Fruit fly (Drosophila melanogaster) whole organism, embryonic: ENCODE data around the gene lectin-24A.

Experiments
- Asciz ChIP-seq: fragments of 200-800 bp; sonication (Bioruptor generic); optimal IDR thresholded peaks from 2 replicates; lab custom pipeline; 2017; ENCODE audit warnings: missing biosample characterization, mild to moderate bottlenecking, missing genetic modification characterization, missing genetic modification reagents
- CG10209 ChIP-seq: fragments of 200-800 bp; sonication (Bioruptor generic); optimal IDR thresholded peaks from 3 replicates; lab custom pipeline; 2017; ENCODE audit warnings: missing biosample characterization, mild to moderate bottlenecking, missing genetic modification characterization, missing genetic modification reagents
- CG1024 ChIP-seq: fragments of 200-800 bp; sonication (Bioruptor generic); IDR thresholded peaks from 2 replicates; pipeline ENCODE4 v1.3.6; 2022; ENCODE audit warnings: missing biosample characterization, missing genetic modification characterization
- CG11456 ChIP-seq: fragments of 200-800 bp; sonication (Bioruptor generic); IDR thresholded peaks from 3 replicates; pipeline ENCODE4 v1.3.6; 2022; ENCODE audit warnings: missing biosample characterization, missing genetic modification characterization
- CG11504 ChIP-seq: fragments of 200-800 bp; sonication (Bioruptor generic); optimal IDR thresholded peaks from 3 replicates; lab custom pipeline; 2019; ENCODE audit warnings: missing biosample characterization, mild to moderate bottlenecking, missing genetic modification characterization, moderate library complexity
- CG11695 ChIP-seq: fragments of 200-800 bp; sonication (Bioruptor generic); IDR thresholded peaks from 3 replicates; pipeline ENCODE4 v1.3.6; 2022; ENCODE audit warnings: missing biosample characterization, missing genetic modification characterization
- CG12155 ChIP-seq: fragments of 200-800 bp; sonication (Bioruptor generic); optimal IDR thresholded peaks from 3 replicates; lab custom pipeline; 2016; ENCODE audit warnings: missing biosample characterization, missing genetic modification characterization
- CG1233 ChIP-seq: fragments of 200-800 bp; sonication (Bioruptor generic); optimal IDR thresholded peaks from 4 replicates; lab custom pipeline; 2018; ENCODE audit warnings: missing biosample characterization, mild to moderate bottlenecking, missing genetic modification characterization
- CG12391 ChIP-seq: fragments of 200-800 bp; sonication (Bioruptor generic); optimal IDR thresholded peaks from 3 replicates; lab custom pipeline; 2018; ENCODE audit warnings: missing biosample characterization, mild to moderate bottlenecking, missing genetic modification characterization, moderate library complexity
- CG13123 ChIP-seq: fragments of 200-800 bp; sonication (Bioruptor generic); optimal IDR thresholded peaks from 2 replicates; lab custom pipeline; 2016; ENCODE audit warnings: missing biosample characterization, missing genetic modification characterization
- CG13287 ChIP-seq: fragments of 200-800 bp; sonication (Bioruptor generic); IDR thresholded peaks from 2 replicates; pipeline ENCODE4 v1.3.6; 2022; ENCODE audit warnings: missing biosample characterization, missing genetic modification characterization; ENCODE audit not compliant: partially characterized antibody
- CG13424 ChIP-seq: fragments of 200-800 bp; sonication (Bioruptor generic); optimal IDR thresholded peaks from 2 replicates; lab custom pipeline; 2019; ENCODE audit warnings: missing biosample characterization, mild to moderate bottlenecking, missing genetic modification characterization, moderate library complexity
- CG13894 ChIP-seq: fragments of 200-800 bp; sonication (Bioruptor generic); optimal IDR thresholded peaks from 3 replicates; lab custom pipeline; 2018; ENCODE audit warnings: missing biosample characterization, mild to moderate bottlenecking, missing genetic modification characterization, moderate library complexity
- CG18262 ChIP-seq: fragments of 200-800 bp; optimal IDR thresholded peaks from 3 replicates; lab custom pipeline; 2019; ENCODE audit warnings: missing biosample characterization, mild to moderate bottlenecking, missing genetic modification characterization, moderate library complexity
- CG18764 ChIP-seq: fragments of 200-800 bp; sonication (Bioruptor generic); optimal IDR thresholded peaks from 3 replicates; lab custom pipeline; 2016; ENCODE audit warnings: missing biosample characterization, missing genetic modification characterization
- CG32772 ChIP-seq: fragments of 200-800 bp; sonication (Bioruptor generic); IDR thresholded peaks from 2 replicates; pipeline ENCODE4 v1.3.6; 2022; ENCODE audit warnings: missing biosample characterization, missing genetic modification characterization
- CG3407 ChIP-seq: fragments of 200-800 bp; sonication (Bioruptor generic); optimal IDR thresholded peaks from 2 replicates; lab custom pipeline; 2018; ENCODE audit warnings: missing biosample characterization, mild to moderate bottlenecking, missing genetic modification characterization
- CG34376 ChIP-seq: fragments of 200-800 bp; sonication (Bioruptor generic); optimal IDR thresholded peaks from 2 replicates; lab custom pipeline; 2018; ENCODE audit warnings: missing biosample characterization, mild to moderate bottlenecking, missing genetic modification characterization
- CG4282 ChIP-seq: fragments of 200-800 bp; sonication (Bioruptor generic); optimal IDR thresholded peaks from 2 replicates; lab custom pipeline; 2016; ENCODE audit warnings: missing biosample characterization, missing genetic modification characterization
- CG5245 ChIP-seq: fragments of 200-800 bp; sonication (Bioruptor generic); optimal IDR thresholded peaks from 3 replicates; lab custom pipeline; 2016; ENCODE audit warnings: missing biosample characterization, missing genetic modification characterization
- CG7786 ChIP-seq: fragments of 200-800 bp; sonication (Bioruptor generic); optimal IDR thresholded peaks from 2 replicates; lab custom pipeline; 2016; ENCODE audit warnings: missing biosample characterization, missing genetic modification characterization
- CG8478 ChIP-seq: fragments of >200 bp; optimal IDR thresholded peaks from 2 replicates; lab custom pipeline; 2018
- CG8944 ChIP-seq: fragments of 200-800 bp; sonication (Bioruptor generic); optimal IDR thresholded peaks from 3 replicates; lab custom pipeline; 2016; ENCODE audit warnings: missing biosample characterization, missing genetic modification characterization
- Camta ChIP-seq: fragments of 200-800 bp; sonication (Bioruptor generic); optimal IDR thresholded peaks from 2 replicates; lab custom pipeline; 2016; ENCODE audit warnings: missing biosample characterization, missing genetic modification characterization
- Dref ChIP-seq: fragments of 200-800 bp; sonication (Bioruptor generic); IDR thresholded peaks from 2 replicates; pipeline ENCODE4 v1.3.6; 2022; ENCODE audit warnings: missing biosample characterization, missing genetic modification characterization
- Opbp ChIP-seq: fragments of 200-800 bp; sonication (Bioruptor generic); IDR thresholded peaks from 3 replicates; pipeline ENCODE4 v1.3.6; 2022; ENCODE audit warnings: missing biosample characterization, missing genetic modification characterization; ENCODE audit not compliant: partially characterized antibody
- Pdp1 ChIP-seq, 2 experiments: fragments of 200-800 bp; sonication (Bioruptor generic); optimal IDR thresholded peaks; 3 replicates each; lab custom pipeline; 2016; ENCODE audit warnings: missing biosample characterization in 2 of 2, missing genetic modification characterization in 2 of 2, mild to moderate bottlenecking in 1 of 2, moderate library complexity in 1 of 2
- Scr ChIP-seq: fragments of 200-800 bp; sonication (Bioruptor generic); IDR thresholded peaks from 2 replicates; pipeline ENCODE4 v1.3.6; 2022; ENCODE audit warnings: missing biosample characterization, missing genetic modification characterization; ENCODE audit not compliant: partially characterized antibody
- cad ChIP-seq: fragments of >200 bp; optimal IDR thresholded peaks from 2 replicates; lab custom pipeline; 2017; ENCODE audit warnings: missing biosample characterization, missing genetic modification characterization
- chinmo ChIP-seq: fragments of 200-800 bp; sonication (Bioruptor generic); IDR thresholded peaks from 4 replicates; pipeline ENCODE4 v1.3.6; 2022; ENCODE audit warnings: missing biosample characterization, missing genetic modification characterization; ENCODE audit not compliant: partially characterized antibody
- croc ChIP-seq: fragments of 200-800 bp; sonication (Bioruptor generic); conservative IDR thresholded peaks from 3 replicates; pipeline ENCODE4 v1.3.6; 2022; ENCODE audit warnings: missing biosample characterization, missing genetic modification characterization
- crol ChIP-seq: fragments of 200-800 bp; sonication (Bioruptor generic); IDR thresholded peaks from 2 replicates; pipeline ENCODE4 v1.3.6; 2022; ENCODE audit warnings: missing biosample characterization, missing genetic modification characterization
- eve ChIP-seq, 2 experiments: fragments of >200 bp; optimal IDR thresholded peaks; 2 replicates each; lab custom pipeline; 2017; ENCODE audit warnings: missing biosample characterization in 2 of 2, missing genetic modification characterization in 2 of 2
- fd3F ChIP-seq: fragments of 200-800 bp; sonication (Bioruptor generic); optimal IDR thresholded peaks from 2 replicates; lab custom pipeline; 2018; ENCODE audit warnings: missing biosample characterization, mild to moderate bottlenecking, missing genetic modification characterization, moderate library complexity
- grau ChIP-seq: fragments of 200-800 bp; optimal IDR thresholded peaks from 3 replicates; lab custom pipeline; 2019; ENCODE audit warnings: missing biosample characterization, mild to moderate bottlenecking, missing genetic modification characterization, moderate library complexity
- h ChIP-seq: fragments of >200 bp; optimal IDR thresholded peaks from 2 replicates; lab custom pipeline; 2017
- knrl ChIP-seq: fragments of 200-800 bp; sonication (Bioruptor generic); IDR thresholded peaks from 3 replicates; pipeline ENCODE4 v1.3.6; 2022; ENCODE audit warnings: missing biosample characterization, missing genetic modification characterization; ENCODE audit not compliant: partially characterized antibody
- lilli ChIP-seq: fragments of 200-800 bp; sonication (Bioruptor generic); optimal IDR thresholded peaks from 3 replicates; lab custom pipeline; 2016; ENCODE audit warnings: missing biosample characterization, missing genetic modification characterization
- lov ChIP-seq, 2 experiments: fragments of 200-800 bp in 1 of 2; fragments of >200 bp in 1 of 2; sonication (Bioruptor generic) in 1 of 2; IDR thresholded peaks in 1 of 2; optimal IDR thresholded peaks in 1 of 2; 2 replicates in 1 of 2; 3 replicates in 1 of 2; pipeline versions ENCODE4 v1.3.6 to Lab custom; 2017 to 2022; ENCODE audit warnings: missing biosample characterization in 1 of 2, missing genetic modification characterization in 1 of 2
- mld ChIP-seq: fragments of 200-800 bp; sonication (Bioruptor generic); IDR thresholded peaks from 3 replicates; pipeline ENCODE4 v1.3.6; 2022; ENCODE audit warnings: missing biosample characterization, missing genetic modification characterization; ENCODE audit not compliant: partially characterized antibody
- pb ChIP-seq: fragments of 200-800 bp; sonication (Bioruptor generic); optimal IDR thresholded peaks from 3 replicates; lab custom pipeline; 2016; ENCODE audit warnings: missing biosample characterization, missing genetic modification characterization
- sr ChIP-seq: fragments of 200-800 bp; sonication (Bioruptor generic); IDR thresholded peaks from 3 replicates; pipeline ENCODE4 v1.3.6; 2022; ENCODE audit warnings: missing biosample characterization, missing genetic modification characterization
- tna ChIP-seq: fragments of 200-800 bp; sonication (Bioruptor generic); IDR thresholded peaks from 2 replicates; pipeline ENCODE4 v1.3.6; 2022; ENCODE audit warnings: missing biosample characterization, missing genetic modification characterization; ENCODE audit not compliant: partially characterized antibody
- trem ChIP-seq: fragments of 200-800 bp; optimal IDR thresholded peaks from 3 replicates; lab custom pipeline; 2019; ENCODE audit warnings: missing biosample characterization, mild to moderate bottlenecking, missing genetic modification characterization, moderate library complexity
- usp ChIP-seq: fragments of >200 bp; optimal IDR thresholded peaks from 2 replicates; lab custom pipeline; 2017; ENCODE audit warnings: missing biosample characterization, missing genetic modification characterization

The lectin-24A gene

DNA sequence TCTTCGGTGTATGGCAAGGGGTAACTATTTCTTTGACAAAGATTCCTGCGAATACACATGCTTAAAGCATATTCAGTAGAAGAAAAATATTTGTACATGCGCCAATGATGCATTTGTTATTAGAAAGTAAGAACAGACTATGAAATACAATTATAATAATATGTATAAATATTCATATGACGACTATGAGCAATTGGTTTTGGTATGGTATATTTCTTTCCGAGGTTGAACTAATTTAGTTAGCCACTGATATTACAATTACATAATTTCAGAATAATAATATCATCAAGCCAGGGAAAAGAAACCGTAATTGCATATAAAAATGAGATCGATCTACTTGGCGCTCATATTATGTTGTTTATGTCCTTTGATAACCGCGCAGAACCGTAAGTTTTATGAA is 16.0 kb downstream of the lectin-24A start, which contains the start of gene CG43145:
CG43145 (plus strand) TSS at position 301 of the 400 bp plus-strand sequence.
- TF ChIP-seq eve (GFP tag; optimal IDR thresholded peaks at IDR 0.05; lab: Kevin White, UChicago) (no peak), CG1233 (GFP tag; lab: Kevin White, UChicago) (no peak), usp (no peak)

DNA sequence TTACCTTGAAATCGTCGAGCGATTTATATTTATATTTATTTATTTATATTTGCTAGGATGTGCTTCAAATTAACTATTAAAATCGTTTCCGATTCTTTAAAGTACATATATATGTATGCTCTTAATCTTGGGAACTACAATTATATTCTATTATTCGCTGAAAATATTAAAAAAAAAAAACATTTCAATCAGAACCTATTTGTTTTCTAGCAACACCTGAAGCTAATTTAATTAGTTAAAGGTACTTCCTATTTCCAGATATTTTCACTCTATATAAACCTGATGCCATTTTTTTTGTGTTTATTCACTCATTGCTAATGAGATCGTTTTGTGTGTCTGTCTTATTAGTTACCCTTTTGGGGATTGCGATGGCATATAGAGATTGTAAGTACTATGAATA is 16.6 kb downstream of the lectin-24A start, which contains the start of gene CG42467:
CG42467 (plus strand) TSS at position 301 of the 400 bp plus-strand sequence.
- TF ChIP-seq CG32772, result no peak
- no peak for TF ChIP-seq CG3407 (GFP tag; lab: Kevin White, UChicago)
- no peak for TF ChIP-seq lilli
- TF ChIP-seq CG8944 (GFP tag; lab: Kevin White, UChicago), result no peak
- TF ChIP-seq CG13123 (GFP tag; lab: Kevin White, UChicago), result no peak
- no peak for TF ChIP-seq sr (GFP tag; lab: Robert Waterston, UW)
- no peak for TF ChIP-seq croc (GFP tag; lab: Robert Waterston, UW)
- no peak for TF ChIP-seq CG11695 (GFP tag; lab: Robert Waterston, UW)
- TF ChIP-seq Asciz, result no peak
- TF ChIP-seq tna (GFP tag; lab: Robert Waterston, UW), result no peak
- TF ChIP-seq Opbp (GFP tag; lab: Robert Waterston, UW), result no peak
- no peak for TF ChIP-seq h (lab: Kevin White, UChicago)
- no peak for TF ChIP-seq CG13424 (tag; lab: Kevin White, UChicago)
- no peak for TF ChIP-seq pb (GFP tag; lab: Kevin White, UChicago)
- TF ChIP-seq CG18262, result no peak
- TF ChIP-seq cad (GFP tag; lab: Kevin White, UChicago), result no peak
- TF ChIP-seq trem (tag; lab: Kevin White, UChicago), result no peak
- TF ChIP-seq Scr (GFP tag; lab: Robert Waterston, UW), result no peak
- no peak for TF ChIP-seq CG1024 (GFP tag; lab: Robert Waterston, UW)
- no peak for TF ChIP-seq chinmo (GFP tag; lab: Robert Waterston, UW)

DNA sequence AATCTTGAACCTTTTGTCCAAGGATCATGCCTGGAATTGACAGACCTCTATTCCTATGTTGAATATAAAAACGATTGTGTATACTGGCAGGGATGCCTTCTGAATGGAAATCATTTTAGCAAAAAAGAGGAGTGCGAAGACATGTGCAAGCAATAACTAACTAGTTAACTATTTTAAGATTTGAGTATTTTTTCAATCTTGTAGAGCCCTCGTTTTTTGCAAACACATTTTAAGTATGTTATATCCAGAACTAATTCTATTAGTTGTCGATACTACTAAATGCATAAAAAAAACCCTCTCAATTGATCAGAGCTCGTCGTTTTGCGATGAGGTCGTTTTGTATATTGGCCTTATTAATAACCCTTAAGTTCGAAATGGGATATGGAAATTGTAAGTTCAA is 17.2 kb downstream of the lectin-24A start, which contains the start of gene Sfp24C1:
Sfp24C1 (plus strand) TSS at position 301 of the 400 bp plus-strand sequence.
- TF ChIP-seq CG10209 (GFP tag; lab: Kevin White, UChicago), result no peak
- TF ChIP-seq CG18262, result no peak
- TF ChIP-seq Dref (GFP tag; lab: Robert Waterston, UW), result no peak
- TF ChIP-seq CG12155 (GFP tag; lab: Kevin White, UChicago), result no peak
- TF ChIP-seq CG7786 (GFP tag; lab: Kevin White, UChicago), result no peak
- TF ChIP-seq CG32772, result no peak
- no peak for TF ChIP-seq mld
- no peak for TF ChIP-seq CG11504
- TF ChIP-seq CG4282 (GFP tag; lab: Kevin White, UChicago), result no peak

DNA sequence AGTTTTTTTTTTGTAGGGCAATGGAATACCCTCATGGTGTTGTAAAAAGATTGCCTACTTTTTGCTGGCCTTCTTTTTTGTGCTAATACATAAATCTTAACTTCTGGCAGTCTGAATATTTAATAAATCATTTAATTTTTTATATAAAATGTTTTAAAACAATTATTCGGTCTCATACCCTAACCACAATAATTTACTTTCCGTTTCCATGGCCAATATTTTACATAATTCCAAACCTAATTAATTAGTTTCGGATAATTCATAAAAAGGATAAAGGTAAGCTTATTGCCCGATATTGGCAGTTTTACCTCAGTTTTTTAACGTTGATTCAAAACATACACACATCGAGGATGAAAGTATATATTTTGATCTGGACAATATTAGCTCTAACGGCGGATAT is 17.7 kb downstream of the lectin-24A start, which contains the start of gene CG42465:
CG42465 (plus strand) TSS at position 301 of the 400 bp plus-strand sequence.
- TF ChIP-seq lov (optimal IDR thresholded peaks at IDR 0.05; lab: Kevin White, UChicago), result no peak
- TF ChIP-seq lov (GFP tag; IDR thresholded peaks at IDR 0.05; lab: Robert Waterston, UW), result no peak
- no peak for TF ChIP-seq CG13287 (GFP tag; lab: Robert Waterston, UW)

DNA sequence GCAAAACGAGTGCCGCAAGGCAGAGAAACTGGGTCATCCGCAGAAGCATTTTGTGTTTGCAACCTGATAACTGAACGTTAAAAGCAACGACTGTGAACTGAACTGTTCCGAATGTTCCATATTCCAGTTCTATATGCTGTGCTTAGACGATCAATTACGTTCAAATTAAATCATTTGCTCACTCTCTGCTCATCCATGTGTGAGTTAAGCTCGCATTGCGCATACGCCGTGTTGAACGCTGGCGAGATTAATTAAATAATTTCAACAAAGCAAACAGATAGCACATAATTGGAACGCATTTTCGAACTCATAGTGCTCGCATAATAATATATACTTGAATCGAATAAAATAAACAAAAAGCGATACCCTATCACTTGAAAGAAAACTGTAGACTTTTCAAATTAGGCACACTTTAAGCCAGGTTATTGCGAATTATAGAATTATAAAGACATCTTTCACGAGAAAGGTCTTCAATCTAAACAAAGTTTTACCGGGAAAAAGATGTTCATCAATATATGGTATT is 18.5 kb downstream of the lectin-24A start, which contains the start of the genes CG10031 and CG42464:
CG10031 (minus strand) TSS at position 101 of the 523 bp plus-strand sequence.
CG42464 (plus strand) TSS at position 473 of the 523 bp plus-strand sequence.
- no peak for TF ChIP-seq knrl (GFP tag; lab: Robert Waterston, UW)
- no peak for TF ChIP-seq CG11456
- TF ChIP-seq Camta (GFP tag; lab: Kevin White, UChicago), result no peak
- TF ChIP-seq fd3F (GFP tag; lab: Kevin White, UChicago), result no peak
- TF ChIP-seq CG5245 (GFP tag; lab: Kevin White, UChicago), result no peak
- no peak for TF ChIP-seq CG18764
- TF ChIP-seq CG8478 (lab: Kevin White, UChicago), result no peak
- TF ChIP-seq CG13894 (tag; lab: Kevin White, UChicago), result no peak
- no peak for TF ChIP-seq CG12391 (tag; lab: Kevin White, UChicago)
- no peak for TF ChIP-seq CG11695 (GFP tag; lab: Robert Waterston, UW)
- TF ChIP-seq crol, result no peak
- TF ChIP-seq grau (tag; lab: Kevin White, UChicago), result no peak
- peak in 1 of 2 experiments; percentile 42 for TF ChIP-seq Pdp1 (GFP tag; optimal IDR thresholded peaks at IDR 0.05; lab: Kevin White, UChicago)
- TF ChIP-seq CG34376 (GFP tag; lab: Kevin White, UChicago), result peak; percentile 26
